Fruit fly (Drosophila melanogaster) whole organism, wandering third instar larva: Measurements from ENCODE around the gene Ibf2.

Experiments used
- Dfd ChIP-seq: fragments of >200 bp; optimal IDR thresholded peaks from 2 replicates; lab custom pipeline; 2017; ENCODE audit warnings: missing biosample characterization, missing genetic modification characterization
- Hr78 ChIP-seq: fragments of >200 bp; optimal IDR thresholded peaks from 2 replicates; lab custom pipeline; 2017; ENCODE audit warnings: missing biosample characterization, missing genetic modification characterization
- N ChIP-seq: fragments of >200 bp; optimal IDR thresholded peaks from 2 replicates; lab custom pipeline; 2018; ENCODE audit warnings: missing biosample characterization, missing external identifiers, missing genetic modification characterization
- br ChIP-seq: fragments of 200-800 bp; sonication (Bioruptor generic); optimal IDR thresholded peaks from 2 replicates; lab custom pipeline; 2016; ENCODE audit warnings: missing biosample characterization, missing genetic modification characterization
- foxo ChIP-seq, 2 experiments: fragments of 200-800 bp; sonication (Bioruptor generic); optimal IDR thresholded peaks; 2 replicates in 1 of 2; 3 replicates in 1 of 2; lab custom pipeline; 2016 to 2017; ENCODE audit warnings: missing biosample characterization in 2 of 2, missing genetic modification characterization in 2 of 2

DNA sequence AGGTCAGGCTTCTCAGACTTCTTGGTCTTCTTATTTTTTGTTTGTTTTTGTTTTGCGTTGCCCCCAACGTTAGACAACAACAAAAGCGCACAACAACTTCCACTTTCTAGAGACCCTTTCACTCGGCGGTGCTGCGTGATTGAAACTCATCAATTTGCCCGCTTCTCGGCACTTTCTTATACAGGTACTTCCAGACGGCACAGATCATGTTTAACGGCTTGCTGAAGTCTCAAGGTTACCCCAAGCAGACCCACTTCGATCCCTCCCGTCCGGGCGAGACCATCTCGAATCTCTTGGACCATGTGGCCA, 8.6 kb downstream of the Ibf2 start:
- TF ChIP-seq foxo (GFP tag; optimal IDR thresholded peaks at IDR 0.05; lab: Kevin White, UChicago) (no peak), N (no peak), Hr78 (GFP tag; lab: Kevin White, UChicago) (no peak), Dfd (GFP tag; lab: Kevin White, UChicago) (no peak), br (no peak)
